Fruit fly (Drosophila melanogaster): Measurements from ENCODE around the gene Ets21C.
A peak's percentile ranks its signal among the peaks of the same experiment; 100 is the strongest.

Ets21C gene

dm6 chr2L:510534-511014, 42.1 kb downstream of the Ets21C start (continued):
- TF ChIP-seq Oli (tag; optimal IDR thresholded peaks at IDR 0.05): peak; percentile 7
- peak; percentile 73 for TF ChIP-seq CG7271 (tag; optimal IDR thresholded peaks at IDR 0.05)
- TF ChIP-seq cg (GFP tag; optimal IDR thresholded peaks at IDR 0.05): peak; percentile 85
- peak; percentile 27; the same call in 1 of the 2 replicates for TF ChIP-seq sim (GFP tag; IDR thresholded peaks at IDR 0.05)
- TF ChIP-seq crc (GFP tag; optimal IDR thresholded peaks at IDR 0.05): peak; percentile 40
- TF ChIP-seq row (GFP tag; IDR thresholded peaks at IDR 0.05): peak; percentile 7; the same call in 1 of the 3 replicates
- peak; percentile 40 for TF ChIP-seq Drgx (GFP tag; IDR thresholded peaks at IDR 0.05)
- TF ChIP-seq ro (GFP tag; IDR thresholded peaks at IDR 0.05): no peak
- peak; percentile 52 for TF ChIP-seq CG1832 (GFP tag; optimal IDR thresholded peaks at IDR 0.05)
- no peak for TF ChIP-seq schlank (tag; optimal IDR thresholded peaks at IDR 0.05)
- TF ChIP-seq salm (tag; optimal IDR thresholded peaks at IDR 0.05): peak; percentile 77
- peak; percentile 82 for TF ChIP-seq Mes4 (GFP tag; optimal IDR thresholded peaks at IDR 0.05)
- TF ChIP-seq CG3726 (GFP tag; IDR thresholded peaks at IDR 0.05): no peak
- no peak for TF ChIP-seq CG6272 (GFP tag; IDR thresholded peaks at IDR 0.05)
- TF ChIP-seq CG13123 (GFP tag; optimal IDR thresholded peaks at IDR 0.05): peak; percentile 70
- TF ChIP-seq ranshi (GFP tag; IDR thresholded peaks at IDR 0.05): no peak
- peak; percentile 21; the same call in 1 of the 2 replicates for TF ChIP-seq Adf1 (GFP tag; IDR thresholded peaks at IDR 0.05)
- TF ChIP-seq CG12299 (tag; optimal IDR thresholded peaks at IDR 0.05): peak; percentile 5
- no peak for TF ChIP-seq CG11093 (GFP tag; IDR thresholded peaks at IDR 0.05)
- TF ChIP-seq mld (GFP tag; IDR thresholded peaks at IDR 0.05; ENCODE audit: partially characterized antibody): no peak
- TF ChIP-seq CG10147 (GFP tag; optimal IDR thresholded peaks at IDR 0.05): peak; percentile 47
- TF ChIP-seq CG9609 (GFP tag; optimal IDR thresholded peaks at IDR 0.05): peak; percentile 58
- TF ChIP-seq hth (optimal IDR thresholded peaks at IDR 0.05): no peak
- TF ChIP-seq knrl (GFP tag; IDR thresholded peaks at IDR 0.05; ENCODE audit: partially characterized antibody): no peak
- no peak for TF ChIP-seq jigr1 (GFP tag; IDR thresholded peaks at IDR 0.05)
- TF ChIP-seq sc (optimal IDR thresholded peaks at IDR 0.05): no peak
- peak; percentile 83 for TF ChIP-seq sc (GFP tag; optimal IDR thresholded peaks at IDR 0.05)
- TF ChIP-seq Trl (optimal IDR thresholded peaks at IDR 0.05): peak; percentile 79 to 87
- peak; percentile 83 for TF ChIP-seq Trl (GFP tag; optimal IDR thresholded peaks at IDR 0.05)
- no peak for TF ChIP-seq Rx (GFP tag; IDR thresholded peaks at IDR 0.05)
- TF ChIP-seq CG3281 (GFP tag; optimal IDR thresholded peaks at IDR 0.05): peak; percentile 43
- peak; percentile 12 to 58 for TF ChIP-seq Pdp1 (GFP tag; optimal IDR thresholded peaks at IDR 0.05)
- 0 out of 2 replicates have a peak, but pooled peaks have one; percentile 12 for TF ChIP-seq peb (GFP tag; IDR thresholded peaks at IDR 0.05)
- no peak for TF ChIP-seq H2.0 (GFP tag; IDR thresholded peaks at IDR 0.05)
- TF ChIP-seq Deaf1 (tag; optimal IDR thresholded peaks at IDR 0.05): peak; percentile 78
- peak; percentile 76 for TF ChIP-seq scrt (GFP tag; optimal IDR thresholded peaks at IDR 0.05)
- TF ChIP-seq CG8290 (GFP tag; optimal IDR thresholded peaks at IDR 0.05): peak; percentile 66
- peak; percentile 41 to 81 for TF ChIP-seq CG8290 (tag; optimal IDR thresholded peaks at IDR 0.05)
- no peak for TF ChIP-seq CG6175 (GFP tag; IDR thresholded peaks at IDR 0.05)
- peak; percentile 51 for TF ChIP-seq CG17385 (GFP tag; optimal IDR thresholded peaks at IDR 0.05)
- no peak for TF ChIP-seq ttk (GFP tag; IDR thresholded peaks at IDR 0.05)
- no peak for TF ChIP-seq Ssrp (tag; optimal IDR thresholded peaks at IDR 0.05)
- TF ChIP-seq mam (GFP tag; optimal IDR thresholded peaks at IDR 0.05): no peak
- TF ChIP-seq CG6654 (GFP tag; optimal IDR thresholded peaks at IDR 0.05): peak; percentile 27
- no peak for TF ChIP-seq CG7372 (GFP tag; IDR thresholded peaks at IDR 0.05)
- TF ChIP-seq CG15073 (GFP tag; optimal IDR thresholded peaks at IDR 0.05): no peak
- TF ChIP-seq CG12942 (GFP tag; optimal IDR thresholded peaks at IDR 0.05): peak; percentile 50
- peak; percentile 40 for TF ChIP-seq Hey (tag; optimal IDR thresholded peaks at IDR 0.05)
- TF ChIP-seq CG11247 (GFP tag; IDR thresholded peaks at IDR 0.05): no peak
- TF ChIP-seq chinmo (GFP tag; IDR thresholded peaks at IDR 0.05; ENCODE audit: partially characterized antibody): 0 out of 4 replicates have a peak, but pooled peaks have one; percentile 62
- TF ChIP-seq odd (GFP tag; optimal IDR thresholded peaks at IDR 0.05): peak; percentile 84
- TF ChIP-seq CG2889 (GFP tag; IDR thresholded peaks at IDR 0.05): no peak
- no peak for TF ChIP-seq Dad (GFP tag; optimal IDR thresholded peaks at IDR 0.05)

Measured in whole organism, embryonic.